Fruit fly (Drosophila melanogaster) whole organism, embryonic: Measurements from ENCODE around the gene CG17349.

Experiments
- Ada2b ChIP-seq: fragments of 200-800 bp; sonication (Bioruptor generic); IDR thresholded peaks from 2 replicates; pipeline ENCODE4 v1.3.6; 2022; ENCODE audit warnings: missing biosample characterization, missing genetic modification characterization
- Adf1 ChIP-seq: fragments of 200-800 bp; sonication (Bioruptor generic); IDR thresholded peaks from 2 replicates; pipeline ENCODE4 v1.3.6; 2022; ENCODE audit warnings: missing biosample characterization, missing genetic modification characterization
- Atf-2 ChIP-seq: fragments of 200-800 bp; sonication (Bioruptor generic); optimal IDR thresholded peaks from 2 replicates; lab custom pipeline; 2016; ENCODE audit warnings: missing biosample characterization, missing genetic modification characterization
- CG10147 ChIP-seq: fragments of 200-800 bp; sonication (Bioruptor generic); optimal IDR thresholded peaks from 2 replicates; lab custom pipeline; 2019; ENCODE audit warnings: missing biosample characterization, mild to moderate bottlenecking, missing genetic modification characterization, moderate library complexity
- CG11456 ChIP-seq: fragments of 200-800 bp; sonication (Bioruptor generic); IDR thresholded peaks from 3 replicates; pipeline ENCODE4 v1.3.6; 2022; ENCODE audit warnings: missing biosample characterization, missing genetic modification characterization
- CG12659 ChIP-seq: fragments of 200-800 bp; sonication (Bioruptor generic); optimal IDR thresholded peaks from 3 replicates; lab custom pipeline; 2017; ENCODE audit warnings: mild to moderate bottlenecking, missing biosample characterization, missing genetic modification reagents, missing genetic modification characterization
- CG12769 ChIP-seq: fragments of 200-800 bp; sonication (Bioruptor generic); optimal IDR thresholded peaks from 2 replicates; lab custom pipeline; 2019; ENCODE audit warnings: missing biosample characterization, mild to moderate bottlenecking, missing genetic modification characterization, moderate library complexity
- CG16863 ChIP-seq: fragments of 200-800 bp; sonication (Bioruptor generic); optimal IDR thresholded peaks from 3 replicates; lab custom pipeline; 2016; ENCODE audit warnings: missing biosample characterization, missing genetic modification characterization
- CG18011 ChIP-seq: fragments of 200-800 bp; sonication (Bioruptor generic); optimal IDR thresholded peaks from 2 replicates; lab custom pipeline; 2017; ENCODE audit warnings: missing biosample characterization, missing genetic modification characterization, mild to moderate bottlenecking, moderate library complexity, missing genotype
- CG2120 ChIP-seq: fragments of 200-800 bp; sonication (Bioruptor generic); optimal IDR thresholded peaks from 3 replicates; lab custom pipeline; 2016; ENCODE audit warnings: missing biosample characterization, missing genetic modification characterization
- CG32532 ChIP-seq: fragments of 200-800 bp; sonication (Bioruptor generic); IDR thresholded peaks from 2 replicates; pipeline ENCODE4 v1.3.6; 2022; ENCODE audit warnings: missing biosample characterization, missing genetic modification characterization
- CG3281 ChIP-seq: fragments of 200-800 bp; sonication (Bioruptor generic); optimal IDR thresholded peaks from 3 replicates; lab custom pipeline; 2017; ENCODE audit warnings: missing biosample characterization, mild to moderate bottlenecking, missing genetic modification characterization
- CG34422 ChIP-seq: fragments of 200-800 bp; sonication (Bioruptor generic); IDR thresholded peaks from 3 replicates; pipeline ENCODE4 v1.3.6; 2022; ENCODE audit warnings: missing biosample characterization, missing genetic modification characterization
- CG3847 ChIP-seq: fragments of 200-800 bp; sonication (Bioruptor generic); IDR thresholded peaks from 2 replicates; pipeline ENCODE4 v1.3.6; 2022; ENCODE audit warnings: missing biosample characterization, missing genetic modification characterization
- CG7839 ChIP-seq: fragments of 200-800 bp; sonication (Bioruptor generic); optimal IDR thresholded peaks from 3 replicates; lab custom pipeline; 2018; ENCODE audit warnings: missing biosample characterization, mild to moderate bottlenecking, missing genetic modification characterization, moderate library complexity
- CG9932 ChIP-seq: fragments of 200-800 bp; sonication (Bioruptor generic); IDR thresholded peaks from 2 replicates; pipeline ENCODE4 v1.3.6; 2022; ENCODE audit warnings: missing biosample characterization, missing genetic modification characterization
- Chrac-16 ChIP-seq: fragments of 200-800 bp; sonication (Bioruptor generic); optimal IDR thresholded peaks from 3 replicates; lab custom pipeline; 2016; ENCODE audit warnings: missing biosample characterization, missing genetic modification characterization
- CoRest ChIP-seq: fragments of 200-800 bp; sonication (Bioruptor generic); optimal IDR thresholded peaks from 3 replicates; lab custom pipeline; 2018; ENCODE audit warnings: missing biosample characterization, mild to moderate bottlenecking, missing genetic modification characterization, moderate library complexity
- Dbx ChIP-seq: fragments of 200-800 bp; sonication (Bioruptor generic); IDR thresholded peaks from 3 replicates; pipeline ENCODE4 v1.3.6; 2022; ENCODE audit warnings: missing biosample characterization, missing genetic modification characterization
- Deaf1 ChIP-seq: fragments of 200-800 bp; optimal IDR thresholded peaks from 3 replicates; lab custom pipeline; 2019; ENCODE audit warnings: missing biosample characterization, mild to moderate bottlenecking, missing genetic modification characterization, moderate library complexity
- Fer3 ChIP-seq: fragments of 200-800 bp; sonication (Bioruptor generic); optimal IDR thresholded peaks from 2 replicates; lab custom pipeline; 2018; ENCODE audit warnings: missing biosample characterization, mild to moderate bottlenecking, missing genetic modification characterization, moderate library complexity
- HLH4C ChIP-seq: fragments of 200-800 bp; sonication (Bioruptor generic); IDR thresholded peaks from 3 replicates; pipeline ENCODE4 v1.3.6; 2022; ENCODE audit warnings: missing biosample characterization, missing genetic modification characterization; ENCODE audit not compliant: partially characterized antibody
- HLH54F ChIP-seq: fragments of 200-800 bp; sonication (Bioruptor generic); optimal IDR thresholded peaks from 3 replicates; lab custom pipeline; 2016; ENCODE audit warnings: missing biosample characterization, missing genetic modification characterization
- Hey ChIP-seq: fragments of 200-800 bp; sonication (Bioruptor generic); optimal IDR thresholded peaks from 3 replicates; lab custom pipeline; 2018; ENCODE audit warnings: missing biosample characterization, mild to moderate bottlenecking, missing genetic modification characterization
- Hr51 ChIP-seq, 2 experiments: fragments of 200-800 bp; sonication (Bioruptor generic); optimal IDR thresholded peaks; 2 replicates in 1 of 2; 3 replicates in 1 of 2; lab custom pipeline; 2016 to 2018; ENCODE audit warnings: missing biosample characterization in 2 of 2, missing genetic modification characterization in 2 of 2, mild to moderate bottlenecking in 1 of 2, moderate library complexity in 1 of 2
- Med ChIP-seq: fragments of 200-800 bp; sonication (Bioruptor generic); peaks from one replicate; lab custom pipeline; 2016; ENCODE audit warnings: missing biosample characterization, missing genetic modification characterization, mild to moderate bottlenecking, inconsistent platforms, moderate library complexity
- Nf-YC ChIP-seq: fragments of 200-800 bp; optimal IDR thresholded peaks from 3 replicates; lab custom pipeline; 2019; ENCODE audit warnings: missing biosample characterization, mild to moderate bottlenecking, missing genetic modification characterization, moderate library complexity
- Rfx ChIP-seq: fragments of 200-800 bp; sonication (Bioruptor generic); IDR thresholded peaks from 2 replicates; pipeline ENCODE4 v1.3.6; 2022; ENCODE audit warnings: missing biosample characterization, missing genetic modification characterization
- al ChIP-seq: fragments of 200-800 bp; sonication (Bioruptor generic); IDR thresholded peaks from 2 replicates; pipeline ENCODE4 v1.3.6; 2022; ENCODE audit warnings: missing biosample characterization, missing genetic modification characterization
- caup ChIP-seq: fragments of 200-800 bp; sonication (Bioruptor generic); optimal IDR thresholded peaks from 3 replicates; lab custom pipeline; 2017; ENCODE audit warnings: missing biosample characterization, mild to moderate bottlenecking, missing genetic modification characterization, moderate library complexity; ENCODE audit not compliant: severe bottlenecking
- disco-r ChIP-seq: fragments of 200-800 bp; sonication (Bioruptor generic); optimal IDR thresholded peaks from 2 replicates; lab custom pipeline; 2016; ENCODE audit warnings: missing biosample characterization, missing genetic modification characterization
- dysf ChIP-seq: fragments of 200-800 bp; sonication (Bioruptor generic); IDR thresholded peaks from 3 replicates; pipeline ENCODE4 v1.3.6; 2022; ENCODE audit warnings: missing biosample characterization, missing genetic modification characterization
- fd3F ChIP-seq: fragments of 200-800 bp; sonication (Bioruptor generic); optimal IDR thresholded peaks from 2 replicates; lab custom pipeline; 2018; ENCODE audit warnings: missing biosample characterization, mild to moderate bottlenecking, missing genetic modification characterization, moderate library complexity
- gcm ChIP-seq: fragments of 200-800 bp; sonication (Bioruptor generic); optimal IDR thresholded peaks from 2 replicates; lab custom pipeline; 2019; ENCODE audit warnings: missing biosample characterization, mild to moderate bottlenecking, missing genetic modification characterization, moderate library complexity
- gem ChIP-seq: fragments of 200-800 bp; sonication (Bioruptor generic); optimal IDR thresholded peaks from 2 replicates; lab custom pipeline; 2019; ENCODE audit warnings: missing biosample characterization, mild to moderate bottlenecking, missing genetic modification characterization, moderate library complexity
- grau ChIP-seq: fragments of 200-800 bp; optimal IDR thresholded peaks from 3 replicates; lab custom pipeline; 2019; ENCODE audit warnings: missing biosample characterization, mild to moderate bottlenecking, missing genetic modification characterization, moderate library complexity
- hkb ChIP-seq, 2 experiments: fragments of 200-800 bp in 1 of 2; fragments of >200 bp in 1 of 2; sonication (Bioruptor generic) in 1 of 2; IDR thresholded peaks in 1 of 2; optimal IDR thresholded peaks in 1 of 2; 2 replicates each; pipeline versions ENCODE4 v1.3.6 to Lab custom; 2017 to 2022; ENCODE audit warnings: missing biosample characterization in 1 of 2, missing genetic modification characterization in 1 of 2
- lab ChIP-seq: fragments of 200-800 bp; sonication (Bioruptor generic); optimal IDR thresholded peaks from 3 replicates; lab custom pipeline; 2017; ENCODE audit warnings: missing biosample characterization, missing genetic modification characterization, mild to moderate bottlenecking, moderate library complexity, missing genetic modification reagents
- lilli ChIP-seq: fragments of 200-800 bp; sonication (Bioruptor generic); optimal IDR thresholded peaks from 3 replicates; lab custom pipeline; 2016; ENCODE audit warnings: missing biosample characterization, missing genetic modification characterization
- lola ChIP-seq, 3 experiments: fragments of >200 bp in 2 of 3; fragments of 200-800 bp in 1 of 3; sonication (Bioruptor generic) in 1 of 3; optimal IDR thresholded peaks; 2 replicates each; lab custom pipeline; 2017 to 2019; ENCODE audit warnings: missing biosample characterization in 3 of 3, missing genetic modification characterization in 3 of 3, mild to moderate bottlenecking in 1 of 3, moderate library complexity in 1 of 3
- ranshi ChIP-seq: fragments of 200-800 bp; sonication (Bioruptor generic); IDR thresholded peaks from 2 replicates; pipeline ENCODE4 v1.3.6; 2022; ENCODE audit warnings: missing biosample characterization, missing genetic modification characterization
- sd ChIP-seq: fragments of 200-800 bp; sonication (Bioruptor generic); optimal IDR thresholded peaks from 3 replicates; lab custom pipeline; 2018; ENCODE audit warnings: missing biosample characterization, mild to moderate bottlenecking, missing genetic modification characterization, moderate library complexity
- slbo ChIP-seq: fragments of 200-800 bp; sonication (Bioruptor generic); IDR thresholded peaks from 2 replicates; pipeline ENCODE4 v1.3.6; 2022; ENCODE audit warnings: missing biosample characterization, missing genetic modification characterization
- slou ChIP-seq: fragments of 200-800 bp; sonication (Bioruptor generic); optimal IDR thresholded peaks from 3 replicates; lab custom pipeline; 2016; ENCODE audit warnings: missing biosample characterization, missing genetic modification characterization
- sug ChIP-seq: fragments of 200-800 bp; optimal IDR thresholded peaks from 2 replicates; lab custom pipeline; 2019; ENCODE audit warnings: missing biosample characterization, mild to moderate bottlenecking, missing genetic modification characterization, moderate library complexity
- tll ChIP-seq, 2 experiments: fragments of 200-800 bp in 1 of 2; fragments of >200 bp in 1 of 2; sonication (Bioruptor generic) in 1 of 2; optimal IDR thresholded peaks; 2 replicates each; lab custom pipeline; 2017 to 2019; ENCODE audit warnings: missing biosample characterization in 2 of 2, missing genetic modification characterization in 2 of 2, mild to moderate bottlenecking in 1 of 2, moderate library complexity in 1 of 2
- wdn ChIP-seq: fragments of 200-800 bp; sonication (Bioruptor generic); IDR thresholded peaks from 2 replicates; pipeline ENCODE4 v1.3.6; 2022; ENCODE audit warnings: missing biosample characterization, missing genetic modification characterization
- zfh2 ChIP-seq: fragments of 200-800 bp; sonication (Bioruptor generic); optimal IDR thresholded peaks from 2 replicates; lab custom pipeline; 2016; ENCODE audit warnings: missing biosample characterization, missing genetic modification characterization

The CG17349 gene

dm6 chr2L:19415859-19416258 lies 45.6 kb downstream of the CG17349 start (continued):
- TF ChIP-seq Hey (tag; lab: Kevin White, UChicago) (no peak), hkb (optimal IDR thresholded peaks at IDR 0.05; lab: Kevin White, UChicago) (no peak), hkb (GFP tag; IDR thresholded peaks at IDR 0.05; lab: Robert Waterston, UW) (0 out of 2 replicates have a peak, but pooled peaks have one; percentile 36), ranshi (GFP tag; lab: Robert Waterston, UW) (no peak), CG18011 (GFP tag; lab: Kevin White, UChicago) (no peak), grau (peak; percentile 57), sug (tag; lab: Kevin White, UChicago) (peak; percentile 15), Atf-2 (GFP tag; lab: Kevin White, UChicago) (no peak), lab (GFP tag; lab: Kevin White, UChicago) (peak; percentile 31), Ada2b (GFP tag; lab: Robert Waterston, UW) (0 out of 2 replicates have a peak, but pooled peaks have one; percentile 7), sd (tag; lab: Kevin White, UChicago) (no peak), Hr51 (GFP tag; optimal IDR thresholded peaks at IDR 0.05; lab: Kevin White, UChicago) (peak in 1 of 2 experiments; percentile 21), CG2120 (GFP tag; lab: Kevin White, UChicago) (peak; percentile 31), disco-r (no peak), zfh2 (GFP tag; lab: Kevin White, UChicago) (peak; percentile 16), CoRest (peak; percentile 49), Rfx (GFP tag; lab: Robert Waterston, UW) (peak; percentile 40; the same call in 1 of the 2 replicates), dysf (GFP tag; lab: Robert Waterston, UW) (peak; percentile 67; the same call in 2 of the 3 replicates), Nf-YC (tag; lab: Kevin White, UChicago) (peak; percentile 4), gem (tag; lab: Kevin White, UChicago) (peak; percentile 24), CG3847 (GFP tag; lab: Robert Waterston, UW) (0 out of 2 replicates have a peak, but pooled peaks have one; percentile 38), slbo (peak; percentile 62), CG10147 (peak; percentile 15), slou (GFP tag; lab: Kevin White, UChicago) (no peak), Adf1 (GFP tag; lab: Robert Waterston, UW) (0 out of 2 replicates have a peak, but pooled peaks have one; percentile 23), CG34422 (GFP tag; lab: Robert Waterston, UW) (no peak), tll (GFP tag; optimal IDR thresholded peaks at IDR 0.05; lab: Kevin White, UChicago) (no peak), caup (peak; percentile 16), fd3F (peak; percentile 46), CG16863 (no peak), CG12659 (GFP tag; lab: Kevin White, UChicago) (peak; percentile 35), CG12769 (tag; lab: Kevin White, UChicago) (peak; percentile 50), CG32532 (GFP tag; lab: Robert Waterston, UW) (peak; percentile 53; the same call in 1 of the 2 replicates), gcm (GFP tag; lab: Kevin White, UChicago) (no peak), HLH54F (GFP tag; lab: Kevin White, UChicago) (peak; percentile 8), CG11456 (GFP tag; lab: Robert Waterston, UW) (0 out of 3 replicates have a peak, but pooled peaks have one; percentile 41), lilli (GFP tag; lab: Kevin White, UChicago) (peak; percentile 14), al (peak; percentile 63; the same call in 1 of the 2 replicates), Dbx (GFP tag; lab: Robert Waterston, UW) (0 out of 3 replicates have a peak, but pooled peaks have one; percentile 20), Deaf1 (tag; lab: Kevin White, UChicago) (peak; percentile 3), lola (GFP tag; optimal IDR thresholded peaks at IDR 0.05; lab: Kevin White, UChicago) (no peak), wdn (GFP tag; lab: Robert Waterston, UW) (0 out of 2 replicates have a peak, but pooled peaks have one; percentile 16), Chrac-16 (GFP tag; lab: Kevin White, UChicago) (no peak), CG9932 (GFP tag; lab: Robert Waterston, UW) (peak; percentile 45), CG3281 (GFP tag; lab: Kevin White, UChicago) (peak; percentile 41), CG7839 (peak; percentile 37), Fer3 (tag; lab: Kevin White, UChicago) (peak; percentile 24), HLH4C (GFP tag; lab: Robert Waterston, UW) (no peak), Med (GFP tag; lab: Kevin White, UChicago) (peak; percentile 45)
